Worm (Caenorhabditis elegans): ENCODE data around the gene clec-78.

ce11 chrIV:4051539-4051938, 62.6 kb downstream of the clec-78 start, which contains the start of gene wrt-5:
- no peak for TF ChIP-seq ztf-29 (GFP tag; IDR thresholded peaks at IDR 0.05)
- TF ChIP-seq klf-2 (GFP tag; conservative IDR thresholded peaks at IDR 0.05): no peak
- TF ChIP-seq cog-1 (tag; optimal IDR thresholded peaks at IDR 0.05): no peak
- no peak for TF ChIP-seq flt-1 (GFP tag; IDR thresholded peaks at IDR 0.05)
- TF ChIP-seq ztf-23 (GFP tag; IDR thresholded peaks at IDR 0.05): no peak
- no peak for TF ChIP-seq ref-1 (GFP tag; conservative IDR thresholded peaks at IDR 0.05)
- TF ChIP-seq tab-1 (GFP tag; IDR thresholded peaks at IDR 0.05): no peak
- TF ChIP-seq T22C8.4 (GFP tag; IDR thresholded peaks at IDR 0.05): no peak

All from whole organism, midembryonic.